Fruit fly (Drosophila melanogaster) S2 (cell line): ENCODE data around the gene CG18787.

Experiments used
- CG8478 ChIP-seq: fragments of >200 bp; optimal IDR thresholded peaks from 2 replicates; lab custom pipeline; 2018
- CTCF ChIP-seq, 2 experiments: fragments of >200 bp; optimal IDR thresholded peaks; 2 replicates each; lab custom pipeline; 2018

CG18787 gene

dm6 chr2L:11989210-11989609 lies 9.9 kb downstream of the CG18787 start:
- TF ChIP-seq CTCF (optimal IDR thresholded peaks at IDR 0.05; lab: Kevin White, UChicago) (no peak), CG8478 (lab: Kevin White, UChicago) (no peak)

- TF ChIP-seq CTCF (optimal IDR thresholded peaks at IDR 0.05; lab: Kevin White, UChicago) (no peak), CG8478 (lab: Kevin White, UChicago) (no peak)
Measured at dm6 chr2L:11987945-11988344, 11.2 kb downstream of the CG18787 start, which contains the start of the genes CG6686 and CG34163. CG6686 (minus strand) TSS chr2L:11988039. CG34163 (plus strand) TSS chr2L:11988270.

dm6 chr2L:11981210-11981609 lies 17.9 kb downstream of the CG18787 start, which contains the start of gene CG16965:
CG16965 (plus strand) TSS chr2L:11981591.
- TF ChIP-seq CG8478 (lab: Kevin White, UChicago): no peak
- TF ChIP-seq CTCF (optimal IDR thresholded peaks at IDR 0.05; lab: Kevin White, UChicago): no peak

dm6 chr2L:11980075-11980474 lies 19.1 kb downstream of the CG18787 start:
- no peak for TF ChIP-seq CG8478 (lab: Kevin White, UChicago)
- no peak for TF ChIP-seq CTCF (optimal IDR thresholded peaks at IDR 0.05; lab: Kevin White, UChicago)

- TF ChIP-seq CTCF (optimal IDR thresholded peaks at IDR 0.05; lab: Kevin White, UChicago): no peak
- no peak for TF ChIP-seq CG8478 (lab: Kevin White, UChicago)
Measured at dm6 chr2L:11977721-11978120, 21.4 kb downstream of the CG18787 start.

dm6 chr2L:11976955-11977354 lies 22.2 kb downstream of the CG18787 start:
- TF ChIP-seq CTCF (optimal IDR thresholded peaks at IDR 0.05; lab: Kevin White, UChicago) (no peak), CG8478 (lab: Kevin White, UChicago) (no peak)

- TF ChIP-seq CTCF (optimal IDR thresholded peaks at IDR 0.05; lab: Kevin White, UChicago) (no peak), CG8478 (lab: Kevin White, UChicago) (no peak)
Measured at dm6 chr2L:11973145-11973738, 25.9 kb downstream of the CG18787 start.

dm6 chr2L:11970853-11971397 lies 28.2 kb downstream of the CG18787 start:
- TF ChIP-seq CTCF (optimal IDR thresholded peaks at IDR 0.05; lab: Kevin White, UChicago) (no peak), CG8478 (lab: Kevin White, UChicago) (no peak)

- no peak for TF ChIP-seq CG8478 (lab: Kevin White, UChicago)
- TF ChIP-seq CTCF (optimal IDR thresholded peaks at IDR 0.05; lab: Kevin White, UChicago): no peak
Measured at dm6 chr2L:11970343-11970742, 28.8 kb downstream of the CG18787 start.

- no peak for TF ChIP-seq CTCF (optimal IDR thresholded peaks at IDR 0.05; lab: Kevin White, UChicago)
- TF ChIP-seq CG8478 (lab: Kevin White, UChicago): no peak
Measured at dm6 chr2L:11969424-11969823, 29.7 kb downstream of the CG18787 start.

dm6 chr2L:11968581-11969272 lies 30.4 kb downstream of the CG18787 start:
- TF ChIP-seq CTCF (optimal IDR thresholded peaks at IDR 0.05; lab: Kevin White, UChicago) (no peak), CG8478 (lab: Kevin White, UChicago) (no peak)

- TF ChIP-seq CTCF (optimal IDR thresholded peaks at IDR 0.05; lab: Kevin White, UChicago): no peak
- TF ChIP-seq CG8478 (lab: Kevin White, UChicago): no peak
Measured at dm6 chr2L:11965610-11966594, 33.2 kb downstream of the CG18787 start.

dm6 chr2L:11963422-11964322 lies 35.5 kb downstream of the CG18787 start:
- no peak for TF ChIP-seq CG8478 (lab: Kevin White, UChicago)
- TF ChIP-seq CTCF (optimal IDR thresholded peaks at IDR 0.05; lab: Kevin White, UChicago): no peak
